Worm (Caenorhabditis elegans) whole organism, L2 larva: Measurements from ENCODE around the gene sru-30.

Source experiments
- C34F6.9 ChIP-seq: fragments of 150-350 bp; optimal IDR thresholded peaks from 2 replicates; lab custom pipeline; 2014; ENCODE audit warnings: missing biosample characterization, missing genetic modification characterization
- R02D3.7 ChIP-seq: fragments of 150-350 bp; optimal IDR thresholded peaks from 2 replicates; lab custom pipeline; 2014; ENCODE audit warnings: missing biosample characterization, missing genetic modification characterization
- ZK546.5 ChIP-seq: sonication (generic microtip); optimal IDR thresholded peaks from 2 replicates; lab custom pipeline; 2017; ENCODE audit warnings: missing biosample characterization, missing genetic modification characterization
- aly-2 ChIP-seq: fragments of 150-350 bp; optimal IDR thresholded peaks from 2 replicates; lab custom pipeline; 2014; ENCODE audit warnings: missing biosample characterization, missing genetic modification characterization
- ceh-82 ChIP-seq: fragments of 150-350 bp; optimal IDR thresholded peaks from 2 replicates; lab custom pipeline; 2014; ENCODE audit warnings: missing biosample characterization, missing genetic modification characterization
- crh-2 ChIP-seq: sonication (generic microtip); optimal IDR thresholded peaks from 2 replicates; lab custom pipeline; 2017; ENCODE audit warnings: missing biosample characterization, missing genetic modification characterization
- dmd-4 ChIP-seq: sonication (generic microtip); optimal IDR thresholded peaks from 2 replicates; lab custom pipeline; 2017; ENCODE audit warnings: missing biosample characterization, missing genetic modification characterization
- egl-27 ChIP-seq: sonication (generic microtip); optimal IDR thresholded peaks from 3 replicates; lab custom pipeline; 2017; ENCODE audit warnings: missing biosample characterization, missing genetic modification reagents, missing genetic modification characterization
- elt-1 ChIP-seq: fragments of 150-350 bp; optimal IDR thresholded peaks from 2 replicates; lab custom pipeline; 2014; ENCODE audit warnings: missing biosample characterization, missing genetic modification characterization
- elt-3 ChIP-seq: sonication (generic microtip); optimal IDR thresholded peaks from 2 replicates; lab custom pipeline; 2017; ENCODE audit warnings: missing biosample characterization, missing genetic modification characterization
- lin-11 ChIP-seq: fragments of 150-350 bp; sonication (generic microtip); optimal IDR thresholded peaks from 2 replicates; lab custom pipeline; 2014; ENCODE audit warnings: missing biosample characterization, missing genetic modification characterization, inconsistent platforms, mixed read lengths
- lin-39 ChIP-seq: fragments of 150-350 bp; optimal IDR thresholded peaks from 2 replicates; lab custom pipeline; 2014; ENCODE audit warnings: missing biosample characterization, missing genetic modification reagents, missing genetic modification characterization
- lsy-2 ChIP-seq, 2 experiments: fragments of 150-350 bp in 1 of 2; sonication (generic microtip) in 1 of 2; optimal IDR thresholded peaks; 2 replicates each; lab custom pipeline; 2014 to 2017; ENCODE audit warnings: missing biosample characterization in 2 of 2, missing genetic modification characterization in 2 of 2
- mab-5 ChIP-seq: fragments of 150-350 bp; optimal IDR thresholded peaks from 2 replicates; lab custom pipeline; 2014; ENCODE audit warnings: missing biosample characterization, missing genetic modification characterization
- mbf-1 ChIP-seq: sonication (generic microtip); optimal IDR thresholded peaks from 2 replicates; lab custom pipeline; 2017; ENCODE audit warnings: missing biosample characterization, missing genetic modification characterization
- mdl-1 ChIP-seq, 2 experiments: fragments of 150-350 bp in 1 of 2; sonication (generic microtip) in 1 of 2; optimal IDR thresholded peaks; 2 replicates each; lab custom pipeline; 2017; ENCODE audit warnings: missing biosample characterization in 2 of 2, missing genetic modification characterization in 2 of 2
- nhr-10 ChIP-seq: sonication (generic microtip); optimal IDR thresholded peaks from 2 replicates; lab custom pipeline; 2017; ENCODE audit warnings: missing biosample characterization, missing genetic modification characterization
- nhr-11 ChIP-seq: fragments of 150-350 bp; optimal IDR thresholded peaks from 2 replicates; lab custom pipeline; 2014; ENCODE audit warnings: missing biosample characterization, missing genetic modification characterization
- nhr-129 ChIP-seq: fragments of 150-350 bp; optimal IDR thresholded peaks from 2 replicates; lab custom pipeline; 2014; ENCODE audit warnings: missing biosample characterization, missing genetic modification characterization
- nhr-21 ChIP-seq: fragments of 150-350 bp; optimal IDR thresholded peaks from 2 replicates; lab custom pipeline; 2014; ENCODE audit warnings: missing biosample characterization, missing genetic modification characterization
- nhr-23 ChIP-seq: fragments of 150-350 bp; optimal IDR thresholded peaks from 2 replicates; lab custom pipeline; 2014; ENCODE audit warnings: missing biosample characterization, missing genetic modification reagents, missing genetic modification characterization
- nhr-25 ChIP-seq: fragments of 150-350 bp; sonication (generic microtip); optimal IDR thresholded peaks from 3 replicates; lab custom pipeline; 2014; ENCODE audit warnings: missing biosample characterization, missing genetic modification characterization
- nhr-6 ChIP-seq: fragments of 150-350 bp; optimal IDR thresholded peaks from 2 replicates; lab custom pipeline; 2014; ENCODE audit warnings: missing biosample characterization, missing genetic modification characterization
- nhr-77 ChIP-seq: fragments of 150-350 bp; optimal IDR thresholded peaks from 2 replicates; lab custom pipeline; 2014; ENCODE audit warnings: missing biosample characterization, missing genetic modification characterization
- sem-4 ChIP-seq: fragments of 150-350 bp; optimal IDR thresholded peaks from 2 replicates; lab custom pipeline; 2014; ENCODE audit warnings: missing biosample characterization, missing genetic modification reagents, missing genetic modification characterization
- skn-1 ChIP-seq: sonication (generic microtip); optimal IDR thresholded peaks from 2 replicates; lab custom pipeline; 2017; ENCODE audit warnings: missing biosample characterization, missing genetic modification characterization
- sma-3 ChIP-seq: sonication (generic microtip); optimal IDR thresholded peaks from 2 replicates; lab custom pipeline; 2016; ENCODE audit warnings: missing genetic modification reagents, missing genetic modification characterization, missing compliant biosample characterization
- sma-9 ChIP-seq, 2 experiments: fragments of 150-350 bp in 1 of 2; sonication (generic microtip) in 1 of 2; optimal IDR thresholded peaks; 2 replicates each; lab custom pipeline; 2014 to 2016; ENCODE audit warnings: missing genetic modification characterization in 2 of 2, mild to moderate bottlenecking in 1 of 2, missing biosample characterization in 1 of 2, missing compliant biosample characterization in 1 of 2, missing genetic modification reagents in 1 of 2, moderate library complexity in 1 of 2
- snpc-4 ChIP-seq: fragments of 150-350 bp; optimal IDR thresholded peaks from 2 replicates; lab custom pipeline; 2014; ENCODE audit warnings: missing biosample characterization, missing genetic modification characterization
- unc-55 ChIP-seq: fragments of 150-350 bp; sonication (generic microtip); optimal IDR thresholded peaks from 3 replicates; lab custom pipeline; 2014; ENCODE audit warnings: missing biosample characterization, missing genetic modification reagents, missing genetic modification characterization
- unc-62 ChIP-seq: fragments of 150-350 bp; optimal IDR thresholded peaks from 2 replicates; lab custom pipeline; 2014; ENCODE audit warnings: missing biosample characterization, missing genetic modification reagents, missing genetic modification characterization
- ztf-1 ChIP-seq: fragments of 200-800 bp; sonication (Bioruptor generic); conservative IDR thresholded peaks from 2 replicates; pipeline ENCODE4 v1.3.6; 2022; ENCODE audit warnings: missing genetic modification characterization, missing compliant biosample characterization
- ztf-4 ChIP-seq: fragments of 150-350 bp; optimal IDR thresholded peaks from 2 replicates; lab custom pipeline; 2014; ENCODE audit warnings: missing biosample characterization, missing genetic modification characterization

sru-30 gene

ce11 chrV:9841376-9841775 is 27.7 kb downstream of the sru-30 start, which contains the start of gene sru-36:
Gene sru-36 (plus strand): TSS chrV:9841676.
- TF ChIP-seq R02D3.7 (tag; lab: Kevin White, UChicago) (no peak), nhr-129 (tag; lab: Kevin White, UChicago) (no peak), ztf-1 (no peak), lsy-2 (tag; optimal IDR thresholded peaks at IDR 0.05; lab: Kevin White, UChicago) (no peak), aly-2 (tag; lab: Kevin White, UChicago) (no peak), unc-55 (GFP tag; lab: Kevin White, UChicago) (no peak), nhr-21 (tag; lab: Kevin White, UChicago) (no peak), crh-2 (tag; lab: Kevin White, UChicago) (no peak), nhr-10 (tag; lab: Kevin White, UChicago) (no peak), elt-3 (tag; lab: Kevin White, UChicago) (no peak), mbf-1 (tag; lab: Kevin White, UChicago) (no peak), nhr-6 (no peak), snpc-4 (tag; lab: Kevin White, UChicago) (no peak), sem-4 (no peak), elt-1 (tag; lab: Kevin White, UChicago) (no peak), nhr-25 (tag; lab: Kevin White, UChicago) (no peak)

- no peak for TF ChIP-seq nhr-11 (tag; lab: Kevin White, UChicago)
These were observed 29.8 kb downstream of the sru-30 start, which contains the start of gene sru-8 for ce11 chrV:9843376-9843916. Gene sru-8 (plus strand): TSS chrV:9843866.

- TF ChIP-seq unc-62 = no peak
- no peak for TF ChIP-seq sma-3
- TF ChIP-seq crh-2 (tag; lab: Kevin White, UChicago) = no peak
- no peak for TF ChIP-seq nhr-6
- TF ChIP-seq skn-1 = no peak
- no peak for TF ChIP-seq C34F6.9
- TF ChIP-seq sem-4 = no peak
- no peak for TF ChIP-seq nhr-77 (tag; lab: Kevin White, UChicago)
- no peak for TF ChIP-seq mab-5
- no peak for TF ChIP-seq lin-11 (tag; lab: Kevin White, UChicago)
- no peak for TF ChIP-seq R02D3.7 (tag; lab: Kevin White, UChicago)
- TF ChIP-seq, all 48 proteins: peak for 0
These were observed 34.9 kb downstream of the sru-30 start for ce11 chrV:9848576-9848975.

- TF ChIP-seq lin-39 (tag; lab: Kevin White, UChicago) (no peak), C34F6.9 (peak; percentile 55), dmd-4 (tag; lab: Kevin White, UChicago) (no peak), nhr-10 (tag; lab: Kevin White, UChicago) (no peak), elt-3 (tag; lab: Kevin White, UChicago) (no peak), ztf-4 (no peak), ZK546.5 (no peak), nhr-23 (tag; lab: Kevin White, UChicago) (no peak), egl-27 (tag; lab: Kevin White, UChicago) (no peak), ceh-82 (tag; lab: Kevin White, UChicago) (no peak), mdl-1 (tag; optimal IDR thresholded peaks at IDR 0.05; lab: Kevin White, UChicago) (no peak), nhr-129 (tag; lab: Kevin White, UChicago) (peak; percentile 5), sma-9 (GFP tag; optimal IDR thresholded peaks at IDR 0.05; lab: Kevin White, UChicago) (no peak), sma-9 (tag; optimal IDR thresholded peaks at IDR 0.05; lab: Kevin White, UChicago) (no peak), R02D3.7 (tag; lab: Kevin White, UChicago) (no peak), unc-55 (GFP tag; lab: Kevin White, UChicago) (peak; percentile 47), lin-11 (tag; lab: Kevin White, UChicago) (no peak)
These were observed 40.2 kb downstream of the sru-30 start for ce11 chrV:9853801-9854200.
